Worm (Caenorhabditis elegans): ENCODE measurements around the gene K09E9.4.
A peak's percentile ranks its signal among the peaks of the same experiment; 100 is the strongest.

- no peak for TF ChIP-seq jun-1 (tag; optimal IDR thresholded peaks at IDR 0.05)
- TF ChIP-seq sdz-12 (GFP tag; optimal IDR thresholded peaks at IDR 0.05) = no peak
- TF ChIP-seq fkh-10 (GFP tag; optimal IDR thresholded peaks at IDR 0.05) = no peak
- TF ChIP-seq nhr-11 (tag; optimal IDR thresholded peaks at IDR 0.05) = no peak
- no peak for TF ChIP-seq pqm-1 (tag; optimal IDR thresholded peaks at IDR 0.05)
- no peak for TF ChIP-seq mdl-1 (tag; optimal IDR thresholded peaks at IDR 0.05)
- no peak for TF ChIP-seq mep-1 (tag; optimal IDR thresholded peaks at IDR 0.05)
- no peak for TF ChIP-seq snpc-4 (tag; optimal IDR thresholded peaks at IDR 0.05)
- TF ChIP-seq nhr-42 (GFP tag; IDR thresholded peaks at IDR 0.05) = 0 out of 2 replicates have a peak, but pooled peaks have one; percentile 24
- no peak for TF ChIP-seq lin-39 (tag; optimal IDR thresholded peaks at IDR 0.05)
- no peak for TF ChIP-seq unc-62 (GFP tag; optimal IDR thresholded peaks at IDR 0.05 in 1 of 2)
- no peak for TF ChIP-seq unc-62 (tag; optimal IDR thresholded peaks at IDR 0.05)
- TF ChIP-seq dmd-8 (GFP tag; IDR thresholded peaks at IDR 0.05) = no peak
Measured at ce11 chrX:15619273-15619672, 11.0 kb downstream of the K09E9.4 start.
